Worm (Caenorhabditis elegans) whole organism, late embryonic: ENCODE results near the gene pptr-1.

ENCODE experiments used
- K09A11.1 ChIP-seq: sonication (generic microtip); optimal IDR thresholded peaks from 2 replicates; lab custom pipeline; 2017; ENCODE audit warnings: antibody characterized with exemption, mild to moderate bottlenecking, missing genetic modification characterization, missing compliant biosample characterization; ENCODE audit not compliant: insufficient read depth
- T23F11.4 ChIP-seq: fragments of 200-800 bp; sonication (Bioruptor generic); optimal IDR thresholded peaks from 2 replicates; lab custom pipeline; 2018; ENCODE audit warnings: mild to moderate bottlenecking, missing genetic modification characterization, missing compliant biosample characterization
- ceh-22 ChIP-seq: sonication (generic microtip); optimal IDR thresholded peaks from 2 replicates; lab custom pipeline; 2017; ENCODE audit warnings: missing biosample characterization, missing genetic modification characterization
- dve-1 ChIP-seq: sonication (generic microtip); optimal IDR thresholded peaks from 2 replicates; lab custom pipeline; 2017; ENCODE audit warnings: antibody characterized with exemption, mild to moderate bottlenecking, missing genetic modification characterization, missing compliant biosample characterization
- fkh-10 ChIP-seq: fragments of 150-350 bp; optimal IDR thresholded peaks from 2 replicates; lab custom pipeline; 2014; ENCODE audit warnings: missing biosample characterization, missing genetic modification reagents, missing genetic modification characterization
- hlh-8 ChIP-seq: sonication (generic microtip); optimal IDR thresholded peaks from 2 replicates; lab custom pipeline; 2016; ENCODE audit warnings: missing genotype, missing genetic modification characterization, missing compliant biosample characterization
- lim-6 ChIP-seq: sonication (generic microtip); optimal IDR thresholded peaks from 2 replicates; lab custom pipeline; 2016; ENCODE audit warnings: missing genetic modification characterization, missing compliant biosample characterization
- pqm-1 ChIP-seq: sonication (generic microtip); optimal IDR thresholded peaks from 2 replicates; lab custom pipeline; 2016; ENCODE audit warnings: missing genetic modification characterization, missing compliant biosample characterization

ce11 chrV:16370039-16370438 lies 12.7 kb downstream of the pptr-1 start:
- no peak for TF ChIP-seq fkh-10 (GFP tag; lab: Kevin White, UChicago)
- peak; percentile 44 for TF ChIP-seq hlh-8 (tag; lab: Kevin White, UChicago)
- no peak for TF ChIP-seq K09A11.1
- peak; percentile 45 for TF ChIP-seq pqm-1
- no peak for TF ChIP-seq ceh-22 (tag; lab: Kevin White, UChicago)
- no peak for TF ChIP-seq lim-6 (tag; lab: Kevin White, UChicago)
- TF ChIP-seq T23F11.4 (GFP tag; lab: Kevin White, UChicago), result no peak
- peak; percentile 48 for TF ChIP-seq dve-1
